Worm (Caenorhabditis elegans): ENCODE data around the gene aptf-3.

aptf-3 gene

ce11 chrII:8617516-8617915 lies 23.5 kb downstream of the aptf-3 start, which contains the start of gene chhy-1:
TSS of gene chhy-1 (minus strand) at chrII:8617616.
- no peak for TF ChIP-seq ztf-29 (GFP tag; IDR thresholded peaks at IDR 0.05)
- TF ChIP-seq tab-1 (GFP tag; IDR thresholded peaks at IDR 0.05), result no peak
- no peak for TF ChIP-seq flt-1 (GFP tag; IDR thresholded peaks at IDR 0.05)
- no peak for TF ChIP-seq T22C8.4 (GFP tag; IDR thresholded peaks at IDR 0.05)
- no peak for TF ChIP-seq cog-1 (tag; optimal IDR thresholded peaks at IDR 0.05)
- no peak for TF ChIP-seq ztf-23 (GFP tag; IDR thresholded peaks at IDR 0.05)
- no peak for TF ChIP-seq med-1 (GFP tag; optimal IDR thresholded peaks at IDR 0.05; ENCODE audit: insufficient read depth)
- TF ChIP-seq ref-1 (GFP tag; conservative IDR thresholded peaks at IDR 0.05), result no peak
- no peak for TF ChIP-seq klf-2 (GFP tag; conservative IDR thresholded peaks at IDR 0.05)

- no peak for TF ChIP-seq cog-1 (tag; optimal IDR thresholded peaks at IDR 0.05)
- TF ChIP-seq tab-1 (GFP tag; IDR thresholded peaks at IDR 0.05), result no peak
- TF ChIP-seq klf-2 (GFP tag; conservative IDR thresholded peaks at IDR 0.05), result no peak
- TF ChIP-seq T22C8.4 (GFP tag; IDR thresholded peaks at IDR 0.05), result no peak
- TF ChIP-seq ref-1 (GFP tag; conservative IDR thresholded peaks at IDR 0.05), result no peak
- no peak for TF ChIP-seq ztf-23 (GFP tag; IDR thresholded peaks at IDR 0.05)
- no peak for TF ChIP-seq flt-1 (GFP tag; IDR thresholded peaks at IDR 0.05)
- TF ChIP-seq ztf-29 (GFP tag; IDR thresholded peaks at IDR 0.05), result no peak
- TF ChIP-seq med-1 (GFP tag; optimal IDR thresholded peaks at IDR 0.05; ENCODE audit: insufficient read depth), result no peak
These were observed 27.9 kb downstream of the aptf-3 start, which contains the start of gene T22C8.3 for ce11 chrII:8621883-8622282. TSS of gene T22C8.3 (minus strand) at chrII:8621983.

ce11 chrII:8623396-8623795 lies 29.4 kb downstream of the aptf-3 start, which contains the start of gene T22C8.4:
TSS of gene T22C8.4 (minus strand) at chrII:8623496.
- TF ChIP-seq flt-1 (GFP tag; IDR thresholded peaks at IDR 0.05) (no peak), med-1 (GFP tag; optimal IDR thresholded peaks at IDR 0.05; ENCODE audit: insufficient read depth) (no peak), ztf-23 (GFP tag; IDR thresholded peaks at IDR 0.05) (no peak), T22C8.4 (GFP tag; IDR thresholded peaks at IDR 0.05) (no peak), klf-2 (GFP tag; conservative IDR thresholded peaks at IDR 0.05) (no peak), cog-1 (tag; optimal IDR thresholded peaks at IDR 0.05) (no peak), ref-1 (GFP tag; conservative IDR thresholded peaks at IDR 0.05) (no peak), tab-1 (GFP tag; IDR thresholded peaks at IDR 0.05) (no peak), ztf-29 (GFP tag; IDR thresholded peaks at IDR 0.05) (no peak)

- TF ChIP-seq tab-1 (GFP tag; IDR thresholded peaks at IDR 0.05), result no peak
- TF ChIP-seq med-1 (GFP tag; optimal IDR thresholded peaks at IDR 0.05; ENCODE audit: insufficient read depth), result no peak
- TF ChIP-seq flt-1 (GFP tag; IDR thresholded peaks at IDR 0.05), result no peak
- no peak for TF ChIP-seq T22C8.4 (GFP tag; IDR thresholded peaks at IDR 0.05)
- no peak for TF ChIP-seq klf-2 (GFP tag; conservative IDR thresholded peaks at IDR 0.05)
- TF ChIP-seq ref-1 (GFP tag; conservative IDR thresholded peaks at IDR 0.05), result no peak
- no peak for TF ChIP-seq cog-1 (tag; optimal IDR thresholded peaks at IDR 0.05)
- no peak for TF ChIP-seq ztf-23 (GFP tag; IDR thresholded peaks at IDR 0.05)
- TF ChIP-seq ztf-29 (GFP tag; IDR thresholded peaks at IDR 0.05), result no peak
These were observed 31.2 kb downstream of the aptf-3 start, which contains the start of gene sptf-2 for ce11 chrII:8625163-8625562. TSS of gene sptf-2 (plus strand) at chrII:8625459.

ce11 chrII:8626598-8626997 lies 32.6 kb downstream of the aptf-3 start:
- TF ChIP-seq klf-2 (GFP tag; conservative IDR thresholded peaks at IDR 0.05), result no peak

ce11 chrII:8627907-8628306 lies 33.9 kb downstream of the aptf-3 start:
- TF ChIP-seq tab-1 (GFP tag; IDR thresholded peaks at IDR 0.05), result no peak
- no peak for TF ChIP-seq cog-1 (tag; optimal IDR thresholded peaks at IDR 0.05)
- TF ChIP-seq ztf-23 (GFP tag; IDR thresholded peaks at IDR 0.05), result no peak
- TF ChIP-seq T22C8.4 (GFP tag; IDR thresholded peaks at IDR 0.05), result no peak

ce11 chrII:8630088-8630487 lies 36.1 kb downstream of the aptf-3 start, which contains the start of gene T22C8.6:
TSS of gene T22C8.6 (minus strand) at chrII:8630281.
- TF ChIP-seq ztf-23 (GFP tag; IDR thresholded peaks at IDR 0.05) (no peak), ztf-29 (GFP tag; IDR thresholded peaks at IDR 0.05) (no peak), med-1 (GFP tag; optimal IDR thresholded peaks at IDR 0.05; ENCODE audit: insufficient read depth) (no peak), T22C8.4 (GFP tag; IDR thresholded peaks at IDR 0.05) (no peak), flt-1 (GFP tag; IDR thresholded peaks at IDR 0.05) (no peak), cog-1 (tag; optimal IDR thresholded peaks at IDR 0.05) (no peak), ref-1 (GFP tag; conservative IDR thresholded peaks at IDR 0.05) (no peak), tab-1 (GFP tag; IDR thresholded peaks at IDR 0.05) (no peak), klf-2 (GFP tag; conservative IDR thresholded peaks at IDR 0.05) (no peak)

- TF ChIP-seq flt-1 (GFP tag; IDR thresholded peaks at IDR 0.05) (no peak), ref-1 (GFP tag; conservative IDR thresholded peaks at IDR 0.05) (no peak), klf-2 (GFP tag; conservative IDR thresholded peaks at IDR 0.05) (no peak), ztf-23 (GFP tag; IDR thresholded peaks at IDR 0.05) (no peak), med-1 (GFP tag; optimal IDR thresholded peaks at IDR 0.05; ENCODE audit: insufficient read depth) (no peak), ztf-29 (GFP tag; IDR thresholded peaks at IDR 0.05) (no peak), tab-1 (GFP tag; IDR thresholded peaks at IDR 0.05) (no peak), cog-1 (tag; optimal IDR thresholded peaks at IDR 0.05) (no peak), T22C8.4 (GFP tag; IDR thresholded peaks at IDR 0.05) (no peak)
These were observed 37.8 kb downstream of the aptf-3 start for ce11 chrII:8631766-8632165.

- no peak for TF ChIP-seq ztf-29 (GFP tag; IDR thresholded peaks at IDR 0.05)
- no peak for TF ChIP-seq flt-1 (GFP tag; IDR thresholded peaks at IDR 0.05)
- no peak for TF ChIP-seq med-1 (GFP tag; optimal IDR thresholded peaks at IDR 0.05; ENCODE audit: insufficient read depth)
- TF ChIP-seq ref-1 (GFP tag; conservative IDR thresholded peaks at IDR 0.05), result no peak
- TF ChIP-seq cog-1 (tag; optimal IDR thresholded peaks at IDR 0.05), result no peak
- TF ChIP-seq T22C8.4 (GFP tag; IDR thresholded peaks at IDR 0.05), result no peak
- TF ChIP-seq tab-1 (GFP tag; IDR thresholded peaks at IDR 0.05), result no peak
- TF ChIP-seq ztf-23 (GFP tag; IDR thresholded peaks at IDR 0.05), result no peak
- no peak for TF ChIP-seq klf-2 (GFP tag; conservative IDR thresholded peaks at IDR 0.05)
These were observed 40.4 kb downstream of the aptf-3 start, which contains the start of gene cutl-12 for ce11 chrII:8634386-8634785. TSS of gene cutl-12 (minus strand) at chrII:8634486.

ce11 chrII:8637615-8638014 lies 43.6 kb downstream of the aptf-3 start, which contains the start of gene vab-9:
TSS of gene vab-9 (minus strand) at chrII:8637715.
- TF ChIP-seq flt-1 (GFP tag; IDR thresholded peaks at IDR 0.05) (no peak), ztf-29 (GFP tag; IDR thresholded peaks at IDR 0.05) (no peak), klf-2 (GFP tag; conservative IDR thresholded peaks at IDR 0.05) (no peak), T22C8.4 (GFP tag; IDR thresholded peaks at IDR 0.05) (no peak), ztf-23 (GFP tag; IDR thresholded peaks at IDR 0.05) (no peak), med-1 (GFP tag; optimal IDR thresholded peaks at IDR 0.05; ENCODE audit: insufficient read depth) (no peak), tab-1 (GFP tag; IDR thresholded peaks at IDR 0.05) (no peak)

Data from whole organism, midembryonic.